Worm (Caenorhabditis elegans): ENCODE results near the gene mpz-4.

The mpz-4 gene

DNA sequence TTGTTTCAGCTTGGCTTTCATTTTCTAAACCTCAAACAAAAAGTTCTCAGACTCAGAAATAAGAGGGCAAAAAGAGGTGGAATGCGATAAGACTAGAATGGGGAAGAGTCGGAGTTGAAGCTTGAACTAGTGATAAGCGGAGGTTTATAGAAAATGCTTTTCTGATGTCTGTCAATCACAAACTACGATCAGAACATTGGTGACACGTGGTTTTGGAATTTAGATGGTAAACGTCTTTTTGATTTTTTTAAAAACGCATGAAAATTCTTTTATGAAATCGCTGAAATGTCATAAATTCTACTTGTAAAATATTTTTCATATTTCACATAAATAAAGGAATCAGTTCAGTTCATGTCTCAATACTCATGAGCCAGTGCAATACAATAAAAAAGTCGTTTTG, 6.1 kb downstream of the mpz-4 start, which contains the start of gene H06H21.8 (continued):
- peak in 1 of 2 experiments; percentile 3 for TF ChIP-seq mdl-1 (tag; optimal IDR thresholded peaks at IDR 0.05)
- no peak for TF ChIP-seq daf-19 (GFP tag; conservative IDR thresholded peaks at IDR 0.05)
- TF ChIP-seq pqm-1 (tag; optimal IDR thresholded peaks at IDR 0.05), result peak; percentile 42
- TF ChIP-seq dmd-8 (GFP tag; IDR thresholded peaks at IDR 0.05), result no peak
- no peak for TF ChIP-seq lin-38 (GFP tag; IDR thresholded peaks at IDR 0.05)
- peak; percentile 42; the same call in 1 of the 2 replicates for TF ChIP-seq pha-4 (GFP tag; IDR thresholded peaks at IDR 0.05)
- no peak for TF ChIP-seq pha-4 (tag; optimal IDR thresholded peaks at IDR 0.05)
- no peak for TF ChIP-seq snpc-1.2 (GFP tag; IDR thresholded peaks at IDR 0.05)
- TF ChIP-seq mdt-29 (GFP tag; IDR thresholded peaks at IDR 0.05), result no peak
- peak; percentile 83 for TF ChIP-seq dve-1 (tag; optimal IDR thresholded peaks at IDR 0.05; ENCODE audit: insufficient read depth)
- no peak for TF ChIP-seq madf-5 (GFP tag; IDR thresholded peaks at IDR 0.05)
- TF ChIP-seq ztf-7 (tag; optimal IDR thresholded peaks at IDR 0.05), result no peak
- TF ChIP-seq lin-15B (tag; optimal IDR thresholded peaks at IDR 0.05), result no peak
- peak; percentile 45 for TF ChIP-seq hlh-30 (tag; optimal IDR thresholded peaks at IDR 0.05; ENCODE audit: insufficient read depth)
- no peak for TF ChIP-seq nhr-111 (GFP tag; optimal IDR thresholded peaks at IDR 0.05)
- no peak for TF ChIP-seq hmg-1.1 (GFP tag; IDR thresholded peaks at IDR 0.05)
- TF ChIP-seq dmd-9 (GFP tag; IDR thresholded peaks at IDR 0.05), result no peak
- no peak for TF ChIP-seq set-16 (GFP tag; IDR thresholded peaks at IDR 0.05)
- no peak for TF ChIP-seq R02D3.7 (tag; optimal IDR thresholded peaks at IDR 0.05)
- TF ChIP-seq Y105C5A.15 (GFP tag; IDR thresholded peaks at IDR 0.05), result no peak
- no peak for TF ChIP-seq unc-39 (tag; optimal IDR thresholded peaks at IDR 0.05)
- TF ChIP-seq aly-2 (tag; optimal IDR thresholded peaks at IDR 0.05), result no peak
- TF ChIP-seq daf-8 (GFP tag; IDR thresholded peaks at IDR 0.05), result no peak
- no peak for TF ChIP-seq ces-1 (GFP tag; optimal IDR thresholded peaks at IDR 0.05)
- no peak for TF ChIP-seq vab-7 (GFP tag; IDR thresholded peaks at IDR 0.05)
- no peak for TF ChIP-seq cey-2 (tag; optimal IDR thresholded peaks at IDR 0.05; ENCODE audit: borderline replicate concordance, insufficient read depth)
- no peak for TF ChIP-seq unc-130 (GFP tag; optimal IDR thresholded peaks at IDR 0.05)
- TF ChIP-seq fos-1 (tag; optimal IDR thresholded peaks at IDR 0.05), result no peak
- TF ChIP-seq rbr-2 (tag; optimal IDR thresholded peaks at IDR 0.05), result no peak
- no peak for TF ChIP-seq Y75B8A.6 (GFP tag; IDR thresholded peaks at IDR 0.05)
- no peak for TF ChIP-seq lin-29 (GFP tag; IDR thresholded peaks at IDR 0.05)
- no peak for TF ChIP-seq arid-1 (GFP tag; conservative IDR thresholded peaks at IDR 0.05)
- TF ChIP-seq ctbp-1 (GFP tag; IDR thresholded peaks at IDR 0.05), result no peak

DNA sequence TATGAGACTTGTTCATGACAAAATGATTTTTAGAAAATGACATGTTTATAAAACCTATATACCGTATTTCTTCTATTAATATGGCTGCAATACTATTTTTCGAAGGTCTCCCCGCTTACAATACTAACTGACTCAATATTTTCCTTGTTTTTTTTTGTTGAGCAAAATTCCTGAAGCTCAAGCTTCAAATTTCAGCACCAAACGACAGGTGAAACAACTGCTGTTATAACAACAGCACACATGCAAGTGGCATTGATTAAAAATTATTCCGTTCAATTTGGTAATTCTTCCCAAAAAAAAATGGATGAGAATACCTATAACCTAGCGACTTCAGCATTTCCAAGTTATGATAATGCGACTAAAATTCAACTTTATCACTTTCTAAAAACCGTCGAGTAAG, 12.9 kb downstream of the mpz-4 start, which contains the start of gene srw-94:
Gene srw-94, plus strand, starts transcription at position 301 of the 400 bp plus-strand sequence.
- TF ChIP-seq zip-11 (GFP tag; IDR thresholded peaks at IDR 0.05), result no peak
- TF ChIP-seq daf-8 (GFP tag; IDR thresholded peaks at IDR 0.05), result no peak
- no peak for TF ChIP-seq mdl-1 (tag; optimal IDR thresholded peaks at IDR 0.05)
- no peak for TF ChIP-seq egl-27 (tag; optimal IDR thresholded peaks at IDR 0.05)
- TF ChIP-seq pqm-1 (tag; optimal IDR thresholded peaks at IDR 0.05), result no peak
- no peak for TF ChIP-seq ctbp-1 (GFP tag; IDR thresholded peaks at IDR 0.05)
- TF ChIP-seq ces-1 (GFP tag; optimal IDR thresholded peaks at IDR 0.05), result no peak
- no peak for TF ChIP-seq snpc-4 (tag; optimal IDR thresholded peaks at IDR 0.05)
- no peak for TF ChIP-seq hmg-1.1 (GFP tag; IDR thresholded peaks at IDR 0.05)
- TF ChIP-seq mxl-2 (GFP tag; conservative IDR thresholded peaks at IDR 0.05), result no peak
- TF ChIP-seq madf-9 (GFP tag; conservative IDR thresholded peaks at IDR 0.05), result no peak
- no peak for TF ChIP-seq aly-2 (tag; optimal IDR thresholded peaks at IDR 0.05)
- TF ChIP-seq snpc-1.2 (GFP tag; IDR thresholded peaks at IDR 0.05), result no peak
- TF ChIP-seq lin-1 (GFP tag; IDR thresholded peaks at IDR 0.05), result no peak
- TF ChIP-seq rbr-2 (tag; optimal IDR thresholded peaks at IDR 0.05), result no peak
- TF ChIP-seq nhr-48 (tag; optimal IDR thresholded peaks at IDR 0.05), result no peak
- no peak for TF ChIP-seq nhr-42 (GFP tag; IDR thresholded peaks at IDR 0.05)
- TF ChIP-seq nhr-102 (tag; optimal IDR thresholded peaks at IDR 0.05), result no peak
